Worm (Caenorhabditis elegans) whole organism, L2 larva: ENCODE results near the gene R11F4.2.

Experiments used
- blmp-1 ChIP-seq: sonication (generic microtip); optimal IDR thresholded peaks from 2 replicates; lab custom pipeline; 2017; ENCODE audit warnings: missing genetic modification characterization, mild to moderate bottlenecking, missing compliant biosample characterization, antibody characterized with exemption, moderate library complexity; ENCODE audit not compliant: insufficient read depth
- elt-1 ChIP-seq: fragments of 150-350 bp; optimal IDR thresholded peaks from 2 replicates; lab custom pipeline; 2014; ENCODE audit warnings: missing biosample characterization, missing genetic modification characterization
- elt-3 ChIP-seq: sonication (generic microtip); optimal IDR thresholded peaks from 2 replicates; lab custom pipeline; 2017; ENCODE audit warnings: missing biosample characterization, missing genetic modification characterization
- lin-13 ChIP-seq: fragments of 150-350 bp; optimal IDR thresholded peaks from 2 replicates; lab custom pipeline; 2014; ENCODE audit warnings: missing biosample characterization, missing genetic modification reagents, missing genetic modification characterization
- mab-5 ChIP-seq: fragments of 150-350 bp; optimal IDR thresholded peaks from 2 replicates; lab custom pipeline; 2014; ENCODE audit warnings: missing biosample characterization, missing genetic modification characterization
- nhr-11 ChIP-seq: fragments of 150-350 bp; optimal IDR thresholded peaks from 2 replicates; lab custom pipeline; 2014; ENCODE audit warnings: missing biosample characterization, missing genetic modification characterization
- nhr-237 ChIP-seq: fragments of 150-350 bp; optimal IDR thresholded peaks from 2 replicates; lab custom pipeline; 2014; ENCODE audit warnings: missing biosample characterization, missing genetic modification characterization
- nhr-25 ChIP-seq: fragments of 150-350 bp; sonication (generic microtip); optimal IDR thresholded peaks from 3 replicates; lab custom pipeline; 2014; ENCODE audit warnings: missing biosample characterization, missing genetic modification characterization
- nhr-77 ChIP-seq: fragments of 150-350 bp; optimal IDR thresholded peaks from 2 replicates; lab custom pipeline; 2014; ENCODE audit warnings: missing biosample characterization, missing genetic modification characterization
- skn-1 ChIP-seq: sonication (generic microtip); optimal IDR thresholded peaks from 2 replicates; lab custom pipeline; 2017; ENCODE audit warnings: missing biosample characterization, missing genetic modification characterization
- snpc-4 ChIP-seq: fragments of 150-350 bp; optimal IDR thresholded peaks from 2 replicates; lab custom pipeline; 2014; ENCODE audit warnings: missing biosample characterization, missing genetic modification characterization
- unc-62 ChIP-seq: fragments of 150-350 bp; optimal IDR thresholded peaks from 2 replicates; lab custom pipeline; 2014; ENCODE audit warnings: missing biosample characterization, missing genetic modification reagents, missing genetic modification characterization

ce11 chrII:4044349-4044748 is 38.5 kb upstream of the R11F4.2 start, which contains the start of gene rpn-11:
- peak; percentile 84 for TF ChIP-seq lin-13 (GFP tag; lab: Kevin White, UChicago)
- TF ChIP-seq elt-1 (tag; lab: Kevin White, UChicago): no peak
- no peak for TF ChIP-seq elt-3 (tag; lab: Kevin White, UChicago)
- peak; percentile 41 for TF ChIP-seq nhr-237 (tag; lab: Kevin White, UChicago)
- TF ChIP-seq nhr-77: no peak
- TF ChIP-seq nhr-11 (tag; lab: Kevin White, UChicago): no peak
- peak; percentile 87 for TF ChIP-seq nhr-25 (tag; lab: Kevin White, UChicago)
- TF ChIP-seq blmp-1 (tag; lab: Kevin White, UChicago): peak; percentile 25
- TF ChIP-seq skn-1 (tag; lab: Kevin White, UChicago): peak; percentile 95
- no peak for TF ChIP-seq unc-62 (GFP tag; lab: Kevin White, UChicago)
- peak; percentile 63 for TF ChIP-seq snpc-4 (tag; lab: Kevin White, UChicago)
- peak; percentile 63 for TF ChIP-seq mab-5 (tag; lab: Kevin White, UChicago)
